Worm (Caenorhabditis elegans) whole organism, L1 larva: Measurements from ENCODE around the gene cyp-13A4.

ENCODE experiments used
- aly-2 ChIP-seq: fragments of 150-350 bp; optimal IDR thresholded peaks from 2 replicates; lab custom pipeline; 2014; ENCODE audit warnings: missing biosample characterization, missing genetic modification characterization
- ama-1 ChIP-seq: fragments of 150-350 bp; optimal IDR thresholded peaks from 2 replicates; lab custom pipeline; 2014
- egl-27 ChIP-seq, 2 experiments: fragments of 150-350 bp in 1 of 2; sonication (generic microtip); optimal IDR thresholded peaks; 3 replicates each; lab custom pipeline; 2017 to 2018; ENCODE audit warnings: missing biosample characterization in 2 of 2, missing genetic modification characterization in 2 of 2, missing genetic modification reagents in 2 of 2
- elt-2 ChIP-seq: sonication (generic microtip); optimal IDR thresholded peaks from 2 replicates; lab custom pipeline; 2016; ENCODE audit warnings: missing genetic modification characterization, mild to moderate bottlenecking, inconsistent platforms, missing compliant biosample characterization, missing genetic modification reagents
- lir-3 ChIP-seq: sonication (generic microtip); optimal IDR thresholded peaks from 2 replicates; lab custom pipeline; 2016; ENCODE audit warnings: mild to moderate bottlenecking, missing genetic modification characterization, moderate library complexity, missing compliant biosample characterization; ENCODE audit not compliant: poor library complexity
- mef-2 ChIP-seq: fragments of 150-350 bp; optimal IDR thresholded peaks from 2 replicates; lab custom pipeline; 2014; ENCODE audit warnings: missing biosample characterization, missing genetic modification characterization
- nhr-11 ChIP-seq: fragments of 150-350 bp; optimal IDR thresholded peaks from 2 replicates; lab custom pipeline; 2014; ENCODE audit warnings: missing biosample characterization, missing genetic modification characterization
- pqm-1 ChIP-seq: sonication (generic microtip); optimal IDR thresholded peaks from 3 replicates; lab custom pipeline; 2017; ENCODE audit warnings: missing biosample characterization, missing genetic modification characterization
- skn-1 ChIP-seq: fragments of 150-350 bp; optimal IDR thresholded peaks from 2 replicates; lab custom pipeline; 2014; ENCODE audit warnings: missing biosample characterization, missing genetic modification characterization
- ztf-11 ChIP-seq, 2 experiments: sonication (generic microtip); optimal IDR thresholded peaks; 2 replicates each; lab custom pipeline; 2016 to 2017; ENCODE audit warnings: missing genetic modification characterization in 2 of 2, missing biosample characterization in 1 of 2, missing compliant biosample characterization in 1 of 2
- ztf-4 ChIP-seq: fragments of 150-350 bp; optimal IDR thresholded peaks from 2 replicates; lab custom pipeline; 2014; ENCODE audit warnings: missing biosample characterization, missing genetic modification characterization

ce11 chrII:9775790-9776189 is 21.8 kb downstream of the cyp-13A4 start, which contains the start of gene T10B9.9:
- TF ChIP-seq ztf-4 (tag; lab: Kevin White, UChicago): no peak
- no peak for TF ChIP-seq aly-2 (tag; lab: Kevin White, UChicago)
- no peak for TF ChIP-seq lir-3 (tag; lab: Kevin White, UChicago)
- TF ChIP-seq ztf-11 (tag; optimal IDR thresholded peaks at IDR 0.05; lab: Kevin White, UChicago): no peak
- no peak for TF ChIP-seq skn-1 (tag; lab: Kevin White, UChicago)
- no peak for TF ChIP-seq egl-27 (tag; optimal IDR thresholded peaks at IDR 0.05; lab: Kevin White, UChicago)
- TF ChIP-seq nhr-11 (tag; lab: Kevin White, UChicago): no peak
- no peak for TF ChIP-seq ama-1
- no peak for TF ChIP-seq elt-2 (tag; lab: Kevin White, UChicago)
- no peak for TF ChIP-seq mef-2 (tag; lab: Kevin White, UChicago)
- TF ChIP-seq pqm-1 (tag; lab: Kevin White, UChicago): no peak
